Fruit fly (Drosophila melanogaster): Measurements from ENCODE around the gene CG33783.

CG33783 gene

dm6 chr3R:10082549-10083075, 16.0 kb downstream of the CG33783 start:
- no peak for TF ChIP-seq Eip93F (GFP tag; optimal IDR thresholded peaks at IDR 0.05)
- TF ChIP-seq spab (GFP tag; optimal IDR thresholded peaks at IDR 0.05), result peak; percentile 92
- TF ChIP-seq CG6276 (GFP tag; optimal IDR thresholded peaks at IDR 0.05), result peak; percentile 25
- TF ChIP-seq CG3919 (GFP tag; optimal IDR thresholded peaks at IDR 0.05), result peak; percentile 82
- TF ChIP-seq CG31627 (GFP tag; optimal IDR thresholded peaks at IDR 0.05), result peak; percentile 84
- peak; percentile 71 for TF ChIP-seq Smox (GFP tag; optimal IDR thresholded peaks at IDR 0.05)
- peak; percentile 80 for TF ChIP-seq CG8319 (GFP tag; optimal IDR thresholded peaks at IDR 0.05)
- peak; percentile 87 to 89 for TF ChIP-seq ss (GFP tag; optimal IDR thresholded peaks at IDR 0.05)
- peak; percentile 93 for TF ChIP-seq vri (GFP tag; optimal IDR thresholded peaks at IDR 0.05)
- TF ChIP-seq CG3032 (tag; optimal IDR thresholded peaks at IDR 0.05), result peak; percentile 94
- TF ChIP-seq CG11294 (GFP tag; IDR thresholded peaks at IDR 0.05), result peak; percentile 65; the same call in 1 of the 2 replicates
- TF ChIP-seq cyc (GFP tag; optimal IDR thresholded peaks at IDR 0.05), result peak; percentile 85
- TF ChIP-seq CG9139 (GFP tag; optimal IDR thresholded peaks at IDR 0.05), result peak; percentile 72
- TF ChIP-seq net (GFP tag; optimal IDR thresholded peaks at IDR 0.05), result peak; percentile 63
- TF ChIP-seq CG34406 (GFP tag; optimal IDR thresholded peaks at IDR 0.05), result peak; percentile 77
- TF ChIP-seq esn (GFP tag; optimal IDR thresholded peaks at IDR 0.05), result peak; percentile 86
- peak; percentile 81 for TF ChIP-seq Hr39 (GFP tag; optimal IDR thresholded peaks at IDR 0.05)
- TF ChIP-seq CG11902 (GFP tag; optimal IDR thresholded peaks at IDR 0.05), result peak; percentile 73
- TF ChIP-seq CG10631 (GFP tag; optimal IDR thresholded peaks at IDR 0.05), result peak; percentile 90
- TF ChIP-seq fd85E (GFP tag; optimal IDR thresholded peaks at IDR 0.05), result peak; percentile 39
- TF ChIP-seq Eip75B (GFP tag; optimal IDR thresholded peaks at IDR 0.05), result peak; percentile 86
- TF ChIP-seq fkh (GFP tag; optimal IDR thresholded peaks at IDR 0.05), result no peak
- peak; percentile 81 for TF ChIP-seq Sox15 (GFP tag; optimal IDR thresholded peaks at IDR 0.05)
- TF ChIP-seq CG8632 (GFP tag; optimal IDR thresholded peaks at IDR 0.05), result peak; percentile 83
- TF ChIP-seq CG32006 (GFP tag; optimal IDR thresholded peaks at IDR 0.05), result peak; percentile 66
- peak; percentile 69 for TF ChIP-seq CG8119 (GFP tag; IDR thresholded peaks at IDR 0.05)
- no peak for TF ChIP-seq dac (GFP tag; optimal IDR thresholded peaks at IDR 0.05)
- TF ChIP-seq Lpt (GFP tag; optimal IDR thresholded peaks at IDR 0.05), result peak; percentile 46
- TF ChIP-seq OdsH (GFP tag; optimal IDR thresholded peaks at IDR 0.05), result peak; percentile 84
- TF ChIP-seq CG11762 (GFP tag; optimal IDR thresholded peaks at IDR 0.05; ENCODE audit: insufficient read depth), result peak; percentile 67
- TF ChIP-seq CG15336 (GFP tag; IDR thresholded peaks at IDR 0.05), result peak; percentile 62
- TF ChIP-seq dsx (GFP tag; optimal IDR thresholded peaks at IDR 0.05; ENCODE audit: poor library complexity, severe bottlenecking), result peak; percentile 90
- TF ChIP-seq fd59A (GFP tag; optimal IDR thresholded peaks at IDR 0.05), result peak; percentile 93
- peak; percentile 63 for TF ChIP-seq Sox102F (GFP tag; optimal IDR thresholded peaks at IDR 0.05)
- TF ChIP-seq topi (GFP tag; optimal IDR thresholded peaks at IDR 0.05), result peak; percentile 80
- peak; percentile 63 for TF ChIP-seq Ets21C (GFP tag; optimal IDR thresholded peaks at IDR 0.05)
- TF ChIP-seq eg (GFP tag; IDR thresholded peaks at IDR 0.05), result peak; percentile 67; the same call in 2 of the 3 replicates
- peak; percentile 68 to 91 for TF ChIP-seq salr (GFP tag; optimal IDR thresholded peaks at IDR 0.05)
- TF ChIP-seq Eip78C (GFP tag), result peak; percentile 96
- TF ChIP-seq CG6163 (GFP tag; IDR thresholded peaks at IDR 0.05), result peak; percentile 84
- peak; percentile 89 for TF ChIP-seq CG1621 (tag; optimal IDR thresholded peaks at IDR 0.05)
- peak; percentile 87 for TF ChIP-seq acj6 (GFP tag; optimal IDR thresholded peaks at IDR 0.05)
- TF ChIP-seq Gug (GFP tag; IDR thresholded peaks at IDR 0.05), result peak; percentile 65
- peak; percentile 37 for TF ChIP-seq CG4318 (GFP tag; optimal IDR thresholded peaks at IDR 0.05)
- peak; percentile 83 for TF ChIP-seq CG6792 (GFP tag; optimal IDR thresholded peaks at IDR 0.05)
- TF ChIP-seq Sox14 (GFP tag; optimal IDR thresholded peaks at IDR 0.05), result peak; percentile 89
- peak; percentile 93 for TF ChIP-seq CG10669 (GFP tag; optimal IDR thresholded peaks at IDR 0.05)
- TF ChIP-seq CG7368 (GFP tag; optimal IDR thresholded peaks at IDR 0.05), result peak; percentile 71
- peak; percentile 77 for TF ChIP-seq lz (GFP tag; optimal IDR thresholded peaks at IDR 0.05)
- no peak for TF ChIP-seq Hr38 (GFP tag; optimal IDR thresholded peaks at IDR 0.05)
- peak; percentile 75 for TF ChIP-seq Met (GFP tag; optimal IDR thresholded peaks at IDR 0.05)
- peak; percentile 80 for TF ChIP-seq achi (GFP tag; optimal IDR thresholded peaks at IDR 0.05)

Data from whole organism, prepupa.